Worm (Caenorhabditis elegans): ENCODE data around the gene glo-3.

DNA sequence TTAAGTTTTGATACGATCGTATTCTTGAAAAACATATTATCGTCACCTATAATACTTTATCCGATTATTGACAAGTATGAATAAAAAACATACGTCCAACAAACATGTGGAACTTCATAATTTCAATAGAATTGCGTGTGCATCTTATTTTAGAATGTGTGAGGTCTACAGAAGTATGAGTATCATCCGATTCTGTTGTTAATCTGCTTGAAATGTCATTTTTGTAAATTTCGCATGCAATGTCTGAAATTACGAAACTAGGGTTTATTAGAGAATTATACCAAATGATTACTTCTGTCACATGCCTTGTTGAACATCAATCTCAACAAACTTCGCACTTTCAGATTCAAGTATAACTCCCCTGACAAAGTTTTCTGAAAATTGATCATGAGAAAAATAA is 8.3 kb downstream of the glo-3 start:
- TF ChIP-seq snpc-4 (tag; optimal IDR thresholded peaks at IDR 0.05) (no peak), mep-1 (tag; optimal IDR thresholded peaks at IDR 0.05) (no peak), egl-27 (tag; optimal IDR thresholded peaks at IDR 0.05) (no peak), nhr-90 (tag; optimal IDR thresholded peaks at IDR 0.05; ENCODE audit: poor library complexity) (no peak)

All from whole organism, L1 larva.